Worm (Caenorhabditis elegans): ENCODE measurements around the gene glb-11.

glb-11 gene

ce11 chrIII:4017527-4017926 lies 25.5 kb upstream of the glb-11 start, which contains the start of gene tbb-2:
tbb-2 (minus strand) TSS chrIII:4017627.
- no peak for TF ChIP-seq lin-15B (tag; optimal IDR thresholded peaks at IDR 0.05)
- TF ChIP-seq skn-1 (tag; optimal IDR thresholded peaks at IDR 0.05) = no peak
- TF ChIP-seq ztf-11 (tag; optimal IDR thresholded peaks at IDR 0.05) = no peak
- TF ChIP-seq eor-1 (tag; optimal IDR thresholded peaks at IDR 0.05) = no peak
- TF ChIP-seq elt-2 (tag; optimal IDR thresholded peaks at IDR 0.05) = no peak
- TF ChIP-seq nhr-237 (tag; optimal IDR thresholded peaks at IDR 0.05) = no peak
- TF ChIP-seq nhr-28 (tag; optimal IDR thresholded peaks at IDR 0.05) = no peak
- no peak for TF ChIP-seq ceh-9 (tag; optimal IDR thresholded peaks at IDR 0.05)
- TF ChIP-seq ZK546.5 (tag; optimal IDR thresholded peaks at IDR 0.05) = no peak
- TF ChIP-seq ceh-82 (tag; optimal IDR thresholded peaks at IDR 0.05) = no peak
- TF ChIP-seq ceh-16 (tag; optimal IDR thresholded peaks at IDR 0.05) = no peak
- no peak for TF ChIP-seq nfya-1 (tag; optimal IDR thresholded peaks at IDR 0.05; ENCODE audit: insufficient read depth)
- TF ChIP-seq hmg-11 (tag; optimal IDR thresholded peaks at IDR 0.05) = no peak
- no peak for TF ChIP-seq daf-12 (tag; optimal IDR thresholded peaks at IDR 0.05)

ce11 chrIII:4015382-4015986 lies 23.5 kb upstream of the glb-11 start:
- TF ChIP-seq ZK546.5 (tag; optimal IDR thresholded peaks at IDR 0.05) (no peak), nhr-25 (tag; optimal IDR thresholded peaks at IDR 0.05) (no peak), zag-1 (tag; optimal IDR thresholded peaks at IDR 0.05) (no peak), ztf-11 (tag; optimal IDR thresholded peaks at IDR 0.05) (no peak), ceh-28 (tag; optimal IDR thresholded peaks at IDR 0.05) (peak; percentile 40), ceh-16 (tag; optimal IDR thresholded peaks at IDR 0.05) (no peak), hmg-11 (tag; optimal IDR thresholded peaks at IDR 0.05) (no peak), nhr-77 (tag; optimal IDR thresholded peaks at IDR 0.05) (no peak), fos-1 (tag; optimal IDR thresholded peaks at IDR 0.05) (no peak), mml-1 (tag; optimal IDR thresholded peaks at IDR 0.05) (no peak), unc-62 (GFP tag; optimal IDR thresholded peaks at IDR 0.05) (no peak), R02D3.7 (tag; optimal IDR thresholded peaks at IDR 0.05) (no peak), unc-39 (tag; optimal IDR thresholded peaks at IDR 0.05) (no peak), mdl-1 (tag; optimal IDR thresholded peaks at IDR 0.05) (no peak), ceh-9 (tag; optimal IDR thresholded peaks at IDR 0.05) (no peak), nhr-76 (tag; optimal IDR thresholded peaks at IDR 0.05) (no peak), egl-5 (tag; optimal IDR thresholded peaks at IDR 0.05) (no peak), aly-2 (tag; optimal IDR thresholded peaks at IDR 0.05) (peak; percentile 90), ceh-82 (tag; optimal IDR thresholded peaks at IDR 0.05) (peak; percentile 33), fkh-2 (tag; optimal IDR thresholded peaks at IDR 0.05) (no peak), nhr-12 (tag; optimal IDR thresholded peaks at IDR 0.05) (no peak), pha-4 (tag; optimal IDR thresholded peaks at IDR 0.05) (peak; percentile 60), ztf-4 (tag; optimal IDR thresholded peaks at IDR 0.05) (peak; percentile 57), egl-27 (tag; optimal IDR thresholded peaks at IDR 0.05) (peak; percentile 10), jun-1 (tag; optimal IDR thresholded peaks at IDR 0.05) (peak; percentile 48), nhr-67 (tag; optimal IDR thresholded peaks at IDR 0.05) (no peak), elt-3 (tag; optimal IDR thresholded peaks at IDR 0.05) (no peak), nhr-28 (tag; optimal IDR thresholded peaks at IDR 0.05) (no peak), elt-1 (tag; optimal IDR thresholded peaks at IDR 0.05) (no peak), nhr-237 (tag; optimal IDR thresholded peaks at IDR 0.05) (no peak), nhr-23 (tag; optimal IDR thresholded peaks at IDR 0.05) (peak; percentile 57), lin-39 (tag; optimal IDR thresholded peaks at IDR 0.05) (no peak), nhr-43 (tag; optimal IDR thresholded peaks at IDR 0.05; ENCODE audit: poor library complexity, severe bottlenecking) (peak; percentile 52), lin-15B (tag; optimal IDR thresholded peaks at IDR 0.05) (no peak), ama-1 (optimal IDR thresholded peaks at IDR 0.05) (peak; percentile 72), tbx-2 (tag; optimal IDR thresholded peaks at IDR 0.05) (peak; percentile 17), sea-2 (GFP tag; optimal IDR thresholded peaks at IDR 0.05) (no peak), pqm-1 (tag; optimal IDR thresholded peaks at IDR 0.05) (no peak), nfya-1 (tag; optimal IDR thresholded peaks at IDR 0.05; ENCODE audit: insufficient read depth) (no peak), snpc-4 (tag; optimal IDR thresholded peaks at IDR 0.05) (no peak), skn-1 (tag; optimal IDR thresholded peaks at IDR 0.05) (no peak), fkh-10 (GFP tag; optimal IDR thresholded peaks at IDR 0.05) (no peak), lsy-12 (tag; optimal IDR thresholded peaks at IDR 0.05) (peak; percentile 26), eor-1 (tag; optimal IDR thresholded peaks at IDR 0.05) (no peak), daf-12 (tag; optimal IDR thresholded peaks at IDR 0.05) (no peak), elt-2 (tag; optimal IDR thresholded peaks at IDR 0.05) (peak; percentile 7), nhr-11 (tag; optimal IDR thresholded peaks at IDR 0.05) (no peak)

Data from whole organism, L3 larva.